Worm (Caenorhabditis elegans) whole organism, L4 larva: ENCODE data around the gene thoc-7.
"Not testable (repeated sequence)": the region's sequence is repeated elsewhere in the genome, so short reads cannot be mapped to it uniquely, and the experiment has no call there.

Experiments used
- F26F4.8 ChIP-seq: fragments of 200-800 bp; sonication (Bioruptor generic); conservative IDR thresholded peaks from 2 replicates; pipeline ENCODE4 v1.3.6; 2022; ENCODE audit warnings: missing genetic modification characterization, missing compliant biosample characterization
- F37D6.2 ChIP-seq: sonication (generic microtip); optimal IDR thresholded peaks from 2 replicates; lab custom pipeline; 2016; ENCODE audit warnings: mild to moderate bottlenecking, missing genetic modification characterization, missing compliant biosample characterization
- T20F7.1 ChIP-seq: fragments of 200-800 bp; sonication (Bioruptor generic); optimal IDR thresholded peaks from 2 replicates; lab custom pipeline; 2018; ENCODE audit warnings: mild to moderate bottlenecking, missing genetic modification characterization, missing compliant biosample characterization
- Y105C5A.15 ChIP-seq: fragments of 200-800 bp; sonication (Bioruptor generic); IDR thresholded peaks from 2 replicates; pipeline ENCODE4 v1.3.6; 2022; ENCODE audit warnings: missing genetic modification characterization, missing compliant biosample characterization
- Y48G9A.11 ChIP-seq: fragments of 200-800 bp; sonication (Bioruptor generic); IDR thresholded peaks from 2 replicates; pipeline ENCODE4 v1.3.6; 2022; ENCODE audit warnings: missing genetic modification reagents, missing genetic modification characterization, missing compliant biosample characterization
- aha-1 ChIP-seq: fragments of 150-350 bp; peaks from one replicate; lab custom pipeline; 2014; ENCODE audit warnings: missing biosample characterization, missing genetic modification characterization
- arid-1 ChIP-seq: fragments of 200-800 bp; sonication (Bioruptor generic); conservative IDR thresholded peaks from 2 replicates; pipeline ENCODE4 v1.3.6; 2022; ENCODE audit warnings: missing genetic modification reagents, missing genetic modification characterization, missing compliant biosample characterization
- ceh-20 ChIP-seq: fragments of 200-800 bp; sonication (Bioruptor generic); IDR thresholded peaks from 2 replicates; pipeline ENCODE4 v1.3.6; 2022; ENCODE audit warnings: missing genetic modification reagents, missing genetic modification characterization, missing compliant biosample characterization
- ceh-28 ChIP-seq: fragments of 150-350 bp; optimal IDR thresholded peaks from 2 replicates; lab custom pipeline; 2014; ENCODE audit warnings: missing biosample characterization, missing genetic modification reagents, missing genetic modification characterization
- cey-2 ChIP-seq: sonication (generic microtip); optimal IDR thresholded peaks from 3 replicates; lab custom pipeline; 2017; ENCODE audit warnings: missing genetic modification characterization, mild to moderate bottlenecking, missing compliant biosample characterization, antibody characterized with exemption, borderline replicate concordance; ENCODE audit not compliant: insufficient read depth
- daf-19 ChIP-seq: fragments of 200-800 bp; sonication (Bioruptor generic); conservative IDR thresholded peaks from 2 replicates; pipeline ENCODE4 v1.3.6; 2022; ENCODE audit warnings: missing genetic modification characterization, missing compliant biosample characterization
- dmd-6 ChIP-seq: fragments of 200-800 bp; sonication (Bioruptor generic); IDR thresholded peaks from 2 replicates; pipeline ENCODE4 v1.3.6; 2022; ENCODE audit warnings: missing genetic modification reagents, missing genetic modification characterization, missing compliant biosample characterization
- dmd-8 ChIP-seq: fragments of 200-800 bp; sonication (Bioruptor generic); IDR thresholded peaks from 2 replicates; pipeline ENCODE4 v1.3.6; 2022; ENCODE audit warnings: missing genetic modification characterization, missing compliant biosample characterization
- dmd-9 ChIP-seq: fragments of 200-800 bp; sonication (Bioruptor generic); IDR thresholded peaks from 2 replicates; pipeline ENCODE4 v1.3.6; 2022; ENCODE audit warnings: missing genetic modification reagents, missing genetic modification characterization, missing compliant biosample characterization
- dpl-1 ChIP-seq: fragments of 150-350 bp; optimal IDR thresholded peaks from 2 replicates; lab custom pipeline; 2014; ENCODE audit warnings: missing biosample characterization, missing genetic modification reagents, missing genetic modification characterization
- duxl-1 ChIP-seq: sonication (generic microtip); optimal IDR thresholded peaks from 2 replicates; lab custom pipeline; 2016; ENCODE audit warnings: mild to moderate bottlenecking, missing genetic modification characterization, moderate library complexity, missing compliant biosample characterization; ENCODE audit not compliant: poor library complexity
- dve-1 ChIP-seq: sonication (generic microtip); optimal IDR thresholded peaks from 2 replicates; lab custom pipeline; 2017; ENCODE audit warnings: antibody characterized with exemption, mild to moderate bottlenecking, missing genetic modification characterization, missing compliant biosample characterization; ENCODE audit not compliant: insufficient read depth
- egl-43 ChIP-seq: fragments of 200-800 bp; sonication (Bioruptor generic); IDR thresholded peaks from 2 replicates; pipeline ENCODE4 v1.3.6; 2022; ENCODE audit warnings: missing genetic modification reagents, missing genetic modification characterization, missing compliant biosample characterization
- fkh-10 ChIP-seq: fragments of 150-350 bp; optimal IDR thresholded peaks from 2 replicates; lab custom pipeline; 2014; ENCODE audit warnings: missing biosample characterization, missing genetic modification reagents, missing genetic modification characterization
- jun-1 ChIP-seq: fragments of 150-350 bp; optimal IDR thresholded peaks from 2 replicates; lab custom pipeline; 2014; ENCODE audit warnings: missing biosample characterization, missing genetic modification reagents, missing genetic modification characterization
- lim-7 ChIP-seq: fragments of 200-800 bp; sonication (Bioruptor generic); IDR thresholded peaks from 2 replicates; pipeline ENCODE4 v1.3.6; 2022; ENCODE audit warnings: missing genetic modification characterization, missing compliant biosample characterization
- lin-13 ChIP-seq: fragments of 150-350 bp; optimal IDR thresholded peaks from 2 replicates; lab custom pipeline; 2014; ENCODE audit warnings: missing biosample characterization, missing genetic modification reagents, missing genetic modification characterization
- lin-15B ChIP-seq: fragments of 150-350 bp; sonication (generic microtip); optimal IDR thresholded peaks from 3 replicates; lab custom pipeline; 2014; ENCODE audit warnings: missing biosample characterization, missing genetic modification characterization
- lir-3 ChIP-seq: sonication (generic microtip); optimal IDR thresholded peaks from 2 replicates; lab custom pipeline; 2016; ENCODE audit warnings: mild to moderate bottlenecking, missing genetic modification characterization, missing compliant biosample characterization
- madf-9 ChIP-seq: fragments of 200-800 bp; sonication (Bioruptor generic); conservative IDR thresholded peaks from 2 replicates; pipeline ENCODE4 v1.3.6; 2022; ENCODE audit warnings: missing genetic modification reagents, missing genetic modification characterization, missing compliant biosample characterization
- mdt-29 ChIP-seq: fragments of 200-800 bp; sonication (Bioruptor generic); IDR thresholded peaks from 2 replicates; pipeline ENCODE4 v1.3.6; 2022; ENCODE audit warnings: missing genetic modification reagents, missing genetic modification characterization, missing compliant biosample characterization
- mep-1 ChIP-seq: fragments of 150-350 bp; sonication (generic microtip); optimal IDR thresholded peaks from 3 replicates; lab custom pipeline; 2014; ENCODE audit warnings: missing biosample characterization, missing genetic modification characterization
- nhr-11 ChIP-seq: fragments of 150-350 bp; optimal IDR thresholded peaks from 2 replicates; lab custom pipeline; 2014; ENCODE audit warnings: missing biosample characterization, missing genetic modification characterization
- nhr-111 ChIP-seq: fragments of 200-800 bp; sonication (Bioruptor generic); optimal IDR thresholded peaks from 2 replicates; lab custom pipeline; 2018; ENCODE audit warnings: mild to moderate bottlenecking, missing genetic modification characterization, missing compliant biosample characterization
- nhr-28 ChIP-seq: fragments of 150-350 bp; optimal IDR thresholded peaks from 2 replicates; lab custom pipeline; 2014; ENCODE audit warnings: missing biosample characterization, missing genetic modification characterization
- nhr-42 ChIP-seq: fragments of 200-800 bp; sonication (Bioruptor generic); IDR thresholded peaks from 2 replicates; pipeline ENCODE4 v1.3.6; 2022; ENCODE audit warnings: missing genetic modification characterization, missing compliant biosample characterization
- nhr-48 ChIP-seq: sonication (generic microtip); optimal IDR thresholded peaks from 2 replicates; lab custom pipeline; 2016; ENCODE audit warnings: mild to moderate bottlenecking, missing genetic modification characterization, missing compliant biosample characterization
- pha-4 ChIP-seq, 2 experiments: fragments of 150-350 bp in 1 of 2; fragments of 200-800 bp in 1 of 2; sonication (Bioruptor generic) in 1 of 2; IDR thresholded peaks in 1 of 2; optimal IDR thresholded peaks in 1 of 2; 2 replicates each; pipeline versions ENCODE4 v1.3.6 to Lab custom; 2014 to 2022; ENCODE audit warnings: missing genetic modification characterization in 2 of 2, missing genetic modification reagents in 2 of 2, missing biosample characterization in 1 of 2, missing compliant biosample characterization in 1 of 2
- php-3 ChIP-seq: fragments of 200-800 bp; sonication (Bioruptor generic); IDR thresholded peaks from 2 replicates; pipeline ENCODE4 v1.3.6; 2022; ENCODE audit warnings: missing genetic modification reagents, missing genetic modification characterization, missing compliant biosample characterization
- pqm-1 ChIP-seq: sonication (generic microtip); optimal IDR thresholded peaks from 2 replicates; lab custom pipeline; 2017; ENCODE audit warnings: missing biosample characterization, missing genetic modification characterization
- set-16 ChIP-seq: fragments of 200-800 bp; sonication (Bioruptor generic); IDR thresholded peaks from 2 replicates; pipeline ENCODE4 v1.3.6; 2022; ENCODE audit warnings: missing genetic modification reagents, missing genetic modification characterization, missing compliant biosample characterization
- snpc-1.2 ChIP-seq: fragments of 200-800 bp; sonication (Bioruptor generic); IDR thresholded peaks from 2 replicates; pipeline ENCODE4 v1.3.6; 2022; ENCODE audit warnings: missing genetic modification reagents, missing genetic modification characterization, missing compliant biosample characterization
- snpc-4 ChIP-seq: fragments of 150-350 bp; optimal IDR thresholded peaks from 2 replicates; lab custom pipeline; 2014; ENCODE audit warnings: missing biosample characterization, missing genetic modification characterization
- spr-1 ChIP-seq: sonication (generic microtip); optimal IDR thresholded peaks from 2 replicates; lab custom pipeline; 2016; ENCODE audit warnings: mild to moderate bottlenecking, missing genetic modification characterization, missing compliant biosample characterization
- unc-39 ChIP-seq: sonication (generic microtip); optimal IDR thresholded peaks from 2 replicates; lab custom pipeline; 2017; ENCODE audit warnings: missing biosample characterization, missing genetic modification characterization
- zag-1 ChIP-seq: fragments of 150-350 bp; optimal IDR thresholded peaks from 2 replicates; lab custom pipeline; 2014; ENCODE audit warnings: missing biosample characterization, missing genetic modification characterization
- ztf-7 ChIP-seq: fragments of 150-350 bp; optimal IDR thresholded peaks from 2 replicates; lab custom pipeline; 2014; ENCODE audit warnings: missing biosample characterization, missing genetic modification characterization

thoc-7 gene

DNA sequence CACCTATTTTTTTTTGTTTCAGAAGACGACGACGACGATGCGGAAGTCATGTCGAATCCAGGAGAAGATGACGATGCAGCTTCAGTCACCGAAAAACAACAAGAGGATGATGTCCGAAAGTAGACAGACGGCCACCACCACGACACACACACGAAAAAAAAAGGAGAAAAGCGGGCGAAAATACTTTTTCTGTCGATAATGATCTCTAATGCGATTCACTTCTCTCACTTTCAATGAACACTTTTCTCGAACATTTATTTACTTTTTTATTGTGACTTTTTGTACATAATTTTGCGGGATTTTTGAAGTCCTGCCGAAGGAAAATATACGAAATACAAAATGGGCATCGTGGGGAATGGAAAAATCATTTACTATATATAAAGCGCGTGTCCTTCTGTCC lies 1.4 kb downstream of the thoc-7 start:
- TF ChIP-seq nhr-28 (tag; lab: Kevin White, UChicago) = peak; percentile 2
- no peak for TF ChIP-seq php-3 (GFP tag; lab: Robert Waterston, UW)

DNA sequence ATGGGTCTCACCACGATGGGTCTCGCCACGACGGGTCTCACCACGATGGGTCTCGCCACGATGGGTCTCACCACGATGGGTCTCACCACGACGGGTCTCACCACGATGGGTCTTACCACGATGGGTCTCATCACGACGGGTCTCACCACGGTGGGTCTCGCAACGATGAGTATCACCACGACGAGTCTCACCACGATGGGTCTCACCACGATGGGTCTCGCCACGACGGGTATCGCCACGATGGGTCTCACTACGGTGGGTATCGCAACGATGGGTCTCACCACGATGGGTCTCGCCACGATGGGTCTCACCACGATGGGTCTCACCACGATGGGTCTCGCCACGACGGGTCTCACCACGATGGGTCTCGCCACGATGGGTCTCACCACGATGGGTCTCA lies 1.9 kb downstream of the thoc-7 start:
- TF ChIP-seq snpc-1.2 (peak; percentile 10; the same call in 1 of the 2 replicates), php-3 (GFP tag; lab: Robert Waterston, UW) (peak; percentile 36; the same call in 1 of the 2 replicates), set-16 (GFP tag; lab: Robert Waterston, UW) (peak; percentile 84), lim-7 (GFP tag; lab: Robert Waterston, UW) (0 out of 2 replicates have a peak, but pooled peaks have one; percentile 9)

DNA sequence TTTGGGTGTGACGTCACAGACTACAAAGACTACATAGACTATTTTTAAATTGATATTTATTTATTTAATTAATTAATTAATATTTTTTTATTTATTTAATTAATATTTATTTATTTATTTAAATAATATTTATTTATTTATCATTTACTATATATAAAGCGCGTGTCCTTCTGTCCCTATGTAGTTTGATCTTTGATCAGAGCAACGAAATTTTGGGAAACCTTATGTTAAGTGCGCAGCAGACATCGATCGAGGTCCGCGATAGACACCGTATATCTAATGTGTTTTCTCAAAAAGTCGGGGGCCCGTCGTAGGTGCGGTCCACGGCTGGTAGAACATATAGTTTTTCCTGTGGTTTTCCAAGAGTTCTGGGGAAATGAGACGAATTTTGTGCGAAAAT lies 2.3 kb downstream of the thoc-7 start:
- TF ChIP-seq pha-4 (GFP tag; IDR thresholded peaks at IDR 0.05; lab: Robert Waterston, UW) (0 out of 2 replicates have a peak, but pooled peaks have one; percentile 32), snpc-1.2 (peak; percentile 36; the same call in 1 of the 2 replicates), aha-1 (tag; lab: Kevin White, UChicago) (peak; percentile 61)
- not testable (repeated sequence) for TF ChIP-seq pha-4 (tag; optimal IDR thresholded peaks at IDR 0.05; lab: Kevin White, UChicago)
- TF ChIP-seq, all 104 proteins: peak for 3; not testable (repeated sequence) for 101

DNA sequence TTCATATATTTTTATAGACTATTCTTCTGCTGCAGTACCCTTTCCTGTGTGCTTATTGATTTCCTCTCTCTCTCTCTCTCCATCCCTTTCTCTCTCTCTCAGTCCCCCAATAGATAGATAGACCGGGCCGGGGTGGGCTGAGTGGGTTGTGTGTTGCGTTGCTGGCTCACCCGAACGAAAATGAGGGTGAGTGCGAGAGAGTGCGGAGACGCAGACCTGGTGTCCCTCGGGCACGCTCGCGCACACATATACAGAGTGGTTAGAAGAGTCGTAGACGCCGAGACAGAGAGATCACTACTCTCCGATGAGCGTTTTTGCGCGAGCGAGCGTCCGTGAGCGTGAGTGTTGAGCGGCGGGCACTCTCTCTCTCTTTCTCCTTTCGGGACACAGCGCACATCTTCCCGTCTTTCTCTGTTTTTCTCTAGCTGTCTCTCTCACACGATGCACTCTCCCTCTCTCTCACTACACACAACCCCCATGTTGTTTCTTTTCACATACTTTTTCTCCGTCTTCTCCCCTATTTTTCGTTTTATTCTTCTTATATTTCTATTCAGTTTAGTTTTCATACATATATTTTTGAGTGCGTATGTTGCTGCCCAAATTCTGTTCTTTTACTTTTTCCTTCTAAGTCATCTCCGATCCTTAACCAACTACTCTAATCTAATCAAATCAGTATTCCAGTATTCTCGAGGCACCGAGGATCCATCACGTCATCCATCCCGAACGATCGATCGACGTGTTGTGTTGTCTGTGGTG lies 5.1 kb downstream of the thoc-7 start, which contains the start of gene lin-66:
Gene lin-66, plus strand, starts transcription at position 672 of the 756 bp plus-strand sequence.
- TF ChIP-seq aha-1 (tag; lab: Kevin White, UChicago) (peak; percentile 97), pqm-1 (tag; lab: Kevin White, UChicago) (peak; percentile 2), unc-39 (tag; lab: Kevin White, UChicago) (no peak), set-16 (GFP tag; lab: Robert Waterston, UW) (peak; percentile 98), dmd-9 (GFP tag; lab: Robert Waterston, UW) (0 out of 2 replicates have a peak, but pooled peaks have one; percentile 30), mdt-29 (GFP tag; lab: Robert Waterston, UW) (0 out of 2 replicates have a peak, but pooled peaks have one; percentile 38), mep-1 (peak; percentile 96), Y105C5A.15 (GFP tag; lab: Robert Waterston, UW) (no peak), jun-1 (peak; percentile 63), egl-43 (GFP tag; lab: Robert Waterston, UW) (peak; percentile 84), ceh-20 (GFP tag; lab: Robert Waterston, UW) (peak; percentile 84), snpc-4 (tag; lab: Kevin White, UChicago) (no peak), lin-15B (no peak), dmd-8 (GFP tag; lab: Robert Waterston, UW) (0 out of 2 replicates have a peak, but pooled peaks have one; percentile 60), lir-3 (tag; lab: Kevin White, UChicago) (peak; percentile 25), dmd-6 (GFP tag; lab: Robert Waterston, UW) (peak; percentile 85), lim-7 (GFP tag; lab: Robert Waterston, UW) (peak; percentile 50; the same call in 1 of the 2 replicates), madf-9 (peak; percentile 68), nhr-11 (tag; lab: Kevin White, UChicago) (peak; percentile 81), ceh-28 (peak; percentile 51), dpl-1 (GFP tag; lab: Kevin White, UChicago) (peak; percentile 49), Y48G9A.11 (GFP tag; lab: Robert Waterston, UW) (no peak), nhr-42 (GFP tag; lab: Robert Waterston, UW) (peak; percentile 77), spr-1 (tag; lab: Kevin White, UChicago) (peak; percentile 72), zag-1 (tag; lab: Kevin White, UChicago) (no peak), ztf-7 (tag; lab: Kevin White, UChicago) (peak; percentile 38), dve-1 (tag; lab: Kevin White, UChicago) (peak; percentile 79), F26F4.8 (no peak), nhr-48 (tag; lab: Kevin White, UChicago) (peak; percentile 82), lin-13 (GFP tag; lab: Kevin White, UChicago) (peak; percentile 80), F37D6.2 (tag; lab: Kevin White, UChicago) (peak; percentile 81), cey-2 (tag; lab: Kevin White, UChicago) (peak; percentile 58), T20F7.1 (GFP tag; lab: Kevin White, UChicago) (peak; percentile 81), arid-1 (peak; percentile 60; the same call in 1 of the 2 replicates), duxl-1 (tag; lab: Kevin White, UChicago) (peak; percentile 22), daf-19 (GFP tag; lab: Robert Waterston, UW) (no peak), nhr-111 (GFP tag; lab: Kevin White, UChicago) (no peak), fkh-10 (GFP tag; lab: Kevin White, UChicago) (peak; percentile 70)
